Fruit fly (Drosophila melanogaster) whole organism, larva: ENCODE data around the gene CG31365.

Source experiments
- noc ChIP-seq: fragments of 200-800 bp; sonication (Bioruptor generic); optimal IDR thresholded peaks from 3 replicates; lab custom pipeline; 2019; ENCODE audit warnings: missing biosample characterization, mild to moderate bottlenecking, missing genetic modification characterization, moderate library complexity

CG31365 gene

dm6 chr3R:23148433-23148832 lies 22.2 kb upstream of the CG31365 start:
- no peak for TF ChIP-seq noc

dm6 chr3R:23147625-23148024 lies 21.4 kb upstream of the CG31365 start:
- TF ChIP-seq noc, result no peak

- TF ChIP-seq noc, result no peak
These were observed 20.8 kb upstream of the CG31365 start for dm6 chr3R:23147058-23147457.

DNA sequence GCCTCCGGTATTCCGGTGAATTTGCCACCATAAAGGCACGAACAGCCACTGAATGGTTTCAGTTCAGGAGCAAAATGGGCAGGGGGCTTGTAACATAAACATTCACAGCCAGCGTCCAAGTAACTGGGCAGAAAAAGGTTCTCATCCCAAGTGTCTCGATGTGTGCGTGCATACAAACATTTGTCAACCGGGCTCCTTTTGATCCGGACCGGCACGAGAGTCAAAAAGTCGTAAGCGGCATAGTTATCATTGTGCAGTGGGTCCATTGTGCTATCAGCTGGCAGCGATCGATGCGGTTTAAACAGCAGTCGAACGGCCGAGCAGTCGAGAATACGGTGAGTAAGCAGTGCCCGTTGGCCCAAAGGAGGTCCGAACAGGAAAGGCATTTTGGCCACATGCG lies 19.5 kb upstream of the CG31365 start:
- no peak for TF ChIP-seq noc

dm6 chr3R:23144654-23145053 lies 18.4 kb upstream of the CG31365 start:
- no peak for TF ChIP-seq noc

- no peak for TF ChIP-seq noc
These were observed 17.2 kb upstream of the CG31365 start for dm6 chr3R:23143440-23143839.

dm6 chr3R:23141678-23142338 lies 15.6 kb upstream of the CG31365 start, which contains the start of gene hh:
Gene hh (minus strand): TSS chr3R:23141906.
- no peak for TF ChIP-seq noc

- TF ChIP-seq noc, result no peak
These were observed 14.9 kb upstream of the CG31365 start for dm6 chr3R:23141113-23141512.

DNA sequence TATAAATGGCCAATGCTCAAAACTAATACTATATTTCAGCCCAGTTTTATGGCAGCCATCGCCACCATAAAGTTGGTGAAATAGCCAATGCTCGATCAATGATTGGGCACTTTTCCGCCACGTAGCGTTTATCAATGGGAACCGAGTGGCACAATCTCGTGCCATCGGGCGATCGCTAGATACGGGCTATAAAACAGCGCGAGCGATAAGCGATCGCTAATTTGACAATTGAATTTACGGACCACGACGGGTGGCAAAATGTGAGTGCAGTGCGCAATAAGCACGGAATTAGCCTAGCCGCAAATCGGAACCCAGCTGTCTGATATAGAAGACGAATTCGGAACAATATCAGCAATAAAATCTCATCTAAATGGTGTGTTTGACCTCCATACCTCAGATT lies 14.1 kb upstream of the CG31365 start:
- TF ChIP-seq noc, result peak; percentile 34

dm6 chr3R:23139634-23140010 lies 13.4 kb upstream of the CG31365 start:
- TF ChIP-seq noc, result peak; percentile 53

- no peak for TF ChIP-seq noc
These were observed 12.9 kb upstream of the CG31365 start for dm6 chr3R:23138992-23139633.

DNA sequence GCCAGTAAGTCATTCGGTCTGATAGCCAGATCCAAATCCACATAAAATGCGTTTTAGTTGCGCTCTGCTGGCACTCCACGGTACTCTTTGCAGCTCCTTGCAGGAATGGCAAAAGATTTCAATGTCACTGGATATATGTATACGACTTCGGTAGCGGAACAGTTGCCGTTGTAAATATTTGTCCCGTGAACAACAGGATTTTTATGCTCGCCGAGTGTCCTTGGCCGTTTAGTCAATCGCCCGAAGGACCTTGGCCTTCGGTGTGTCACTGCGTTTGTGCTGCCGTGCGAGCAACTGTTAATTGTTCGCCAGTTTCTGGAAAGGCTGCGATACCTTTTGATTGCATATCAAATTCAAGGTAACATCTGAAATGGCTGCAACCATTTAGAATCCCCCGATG lies 12.2 kb upstream of the CG31365 start:
- no peak for TF ChIP-seq noc

- no peak for TF ChIP-seq noc
These were observed 8.5 kb upstream of the CG31365 start for dm6 chr3R:23134690-23135089.

DNA sequence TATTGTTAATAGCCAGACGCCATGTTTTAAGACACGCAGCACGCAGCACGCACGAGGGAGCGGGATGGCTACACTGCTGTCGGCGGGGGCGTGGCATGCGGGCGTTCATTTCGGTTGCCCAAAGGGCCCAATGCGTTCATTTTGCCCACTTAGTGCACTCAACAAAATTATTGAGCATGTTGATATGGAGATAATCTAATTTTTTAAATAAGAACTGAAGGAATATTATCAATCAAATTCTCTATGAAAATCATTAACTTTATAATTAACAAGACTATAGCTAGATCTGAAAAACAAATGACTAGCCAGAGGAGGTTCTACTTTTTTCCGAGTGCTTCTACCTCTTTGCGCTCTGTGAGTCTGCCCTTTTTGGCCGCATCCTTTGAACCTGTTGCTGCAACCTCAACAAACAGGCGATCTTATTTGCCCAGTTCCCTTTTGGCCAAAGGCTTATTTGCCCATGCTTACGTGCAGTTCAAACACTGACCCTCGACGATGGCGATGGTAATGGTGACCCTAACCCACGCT lies 7.1 kb upstream of the CG31365 start:
- no peak for TF ChIP-seq noc

dm6 chr3R:23132299-23132698 lies 6.1 kb upstream of the CG31365 start:
- no peak for TF ChIP-seq noc

- TF ChIP-seq noc, result no peak
These were observed 5.2 kb upstream of the CG31365 start for dm6 chr3R:23131341-23131884.

dm6 chr3R:23130884-23131283 lies 4.7 kb upstream of the CG31365 start:
- TF ChIP-seq noc, result no peak

DNA sequence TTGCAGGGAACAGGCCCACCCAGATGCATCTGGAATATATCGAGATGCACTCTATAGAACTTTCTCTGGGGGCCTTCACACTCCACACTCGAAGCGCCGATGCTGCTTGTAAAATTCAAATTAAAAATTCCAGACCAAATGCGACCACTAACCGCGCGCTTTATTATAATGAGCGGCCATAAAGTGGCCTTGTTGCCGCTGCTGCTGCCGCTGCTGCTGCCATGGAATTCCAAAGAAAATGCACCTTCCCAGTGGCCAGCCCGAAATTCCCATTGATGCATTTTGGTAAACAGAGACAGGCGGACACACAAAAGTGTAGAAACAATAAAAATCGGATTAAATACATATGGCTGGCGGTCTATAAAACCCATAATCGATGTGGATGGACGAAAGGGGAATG lies 4.0 kb upstream of the CG31365 start:
- TF ChIP-seq noc, result no peak
